Fruit fly (Drosophila melanogaster) S2 (cell line): ENCODE measurements around the gene Kaz1-ORFB.
A peak's percentile ranks its signal among the peaks of the same experiment; 100 is the strongest.

ENCODE experiments used
- CG8478 ChIP-seq: fragments of >200 bp; optimal IDR thresholded peaks from 2 replicates; lab custom pipeline; 2018
- CTCF ChIP-seq, 2 experiments: fragments of >200 bp; optimal IDR thresholded peaks; 2 replicates each; lab custom pipeline; 2018

Kaz1-ORFB gene

dm6 chr3L:246644-247199 lies 30.3 kb downstream of the Kaz1-ORFB start:
- TF ChIP-seq CG8478 (no peak), CTCF (optimal IDR thresholded peaks at IDR 0.05; lab: Kevin White, UChicago) (peak; percentile 96 to 97)

- TF ChIP-seq CG8478 (no peak), CTCF (optimal IDR thresholded peaks at IDR 0.05; lab: Kevin White, UChicago) (no peak)
Measured at dm6 chr3L:247482-248225, 31.2 kb downstream of the Kaz1-ORFB start, which contains the start of gene mthl14. Gene mthl14, plus strand, starts transcription at chr3L:247491.

dm6 chr3L:248226-248758 lies 31.9 kb downstream of the Kaz1-ORFB start:
- no peak for TF ChIP-seq CG8478
- TF ChIP-seq CTCF (optimal IDR thresholded peaks at IDR 0.05; lab: Kevin White, UChicago), result peak in 1 of 2 experiments; percentile 18

- peak in 1 of 2 experiments; percentile 57 for TF ChIP-seq CTCF (optimal IDR thresholded peaks at IDR 0.05; lab: Kevin White, UChicago)
- no peak for TF ChIP-seq CG8478
Measured at dm6 chr3L:257618-258475, 41.4 kb downstream of the Kaz1-ORFB start, which contains the start of the genes DIP2 and wac. Gene DIP2, minus strand, starts transcription at chr3L:257954. Gene wac, plus strand, starts transcription at chr3L:258176.

dm6 chr3L:262724-263177 lies 46.3 kb downstream of the Kaz1-ORFB start:
- TF ChIP-seq CG8478 (no peak), CTCF (optimal IDR thresholded peaks at IDR 0.05; lab: Kevin White, UChicago) (no peak)

- TF ChIP-seq CTCF (optimal IDR thresholded peaks at IDR 0.05; lab: Kevin White, UChicago) (no peak), CG8478 (no peak)
Measured at dm6 chr3L:263500-264377, 47.3 kb downstream of the Kaz1-ORFB start.

dm6 chr3L:264378-265151 lies 48.1 kb downstream of the Kaz1-ORFB start, which contains the start of the genes Tudor-SN and mRpL17:
Gene Tudor-SN, minus strand, starts transcription at chr3L:264380.
Gene mRpL17, plus strand, starts transcription at chr3L:264779.
- no peak for TF ChIP-seq CG8478
- peak in 1 of 2 experiments; percentile 5 for TF ChIP-seq CTCF (optimal IDR thresholded peaks at IDR 0.05; lab: Kevin White, UChicago)

- TF ChIP-seq CTCF (optimal IDR thresholded peaks at IDR 0.05; lab: Kevin White, UChicago), result no peak
- TF ChIP-seq CG8478, result no peak
Measured at dm6 chr3L:265808-266207, 49.4 kb downstream of the Kaz1-ORFB start, which contains the start of gene CG34263. Gene CG34263, minus strand, starts transcription at chr3L:265908.

dm6 chr3L:267083-267482 lies 50.7 kb downstream of the Kaz1-ORFB start, which contains the start of gene miple1:
Gene miple1, plus strand, starts transcription at chr3L:267299.
- TF ChIP-seq CTCF (optimal IDR thresholded peaks at IDR 0.05; lab: Kevin White, UChicago), result no peak
- TF ChIP-seq CG8478, result no peak

dm6 chr3L:267618-268017 lies 51.2 kb downstream of the Kaz1-ORFB start:
- TF ChIP-seq CG8478, result no peak
- TF ChIP-seq CTCF (optimal IDR thresholded peaks at IDR 0.05; lab: Kevin White, UChicago), result no peak
